Fruit fly (Drosophila melanogaster) whole organism, embryonic: ENCODE results near the gene CG43347.

Source experiments
- CG11093 ChIP-seq: fragments of 200-800 bp; sonication (Bioruptor generic); IDR thresholded peaks from 3 replicates; pipeline ENCODE4 v1.3.6; 2022; ENCODE audit warnings: missing biosample characterization, missing genetic modification characterization
- CG11504 ChIP-seq: fragments of 200-800 bp; sonication (Bioruptor generic); optimal IDR thresholded peaks from 3 replicates; lab custom pipeline; 2019; ENCODE audit warnings: missing biosample characterization, mild to moderate bottlenecking, missing genetic modification characterization, moderate library complexity
- CG12659 ChIP-seq: fragments of 200-800 bp; sonication (Bioruptor generic); optimal IDR thresholded peaks from 3 replicates; lab custom pipeline; 2017; ENCODE audit warnings: mild to moderate bottlenecking, missing biosample characterization, missing genetic modification reagents, missing genetic modification characterization
- CG12942 ChIP-seq: fragments of 200-800 bp; sonication (Bioruptor generic); optimal IDR thresholded peaks from 3 replicates; lab custom pipeline; 2016; ENCODE audit warnings: missing biosample characterization, missing genetic modification characterization
- CG14014 ChIP-seq: fragments of 200-800 bp; sonication (Bioruptor generic); IDR thresholded peaks from 2 replicates; pipeline ENCODE4 v1.3.6; 2022; ENCODE audit warnings: missing biosample characterization, missing genetic modification characterization
- CG14441 ChIP-seq: fragments of 200-800 bp; sonication (Bioruptor generic); IDR thresholded peaks from 2 replicates; pipeline ENCODE4 v1.3.6; 2022; ENCODE audit warnings: missing biosample characterization, missing genetic modification characterization
- CG17802 ChIP-seq: fragments of 200-800 bp; sonication (Bioruptor generic); optimal IDR thresholded peaks from 2 replicates; lab custom pipeline; 2018; ENCODE audit warnings: missing biosample characterization, mild to moderate bottlenecking, missing genetic modification characterization, moderate library complexity
- CG18262 ChIP-seq: fragments of 200-800 bp; optimal IDR thresholded peaks from 3 replicates; lab custom pipeline; 2019; ENCODE audit warnings: missing biosample characterization, mild to moderate bottlenecking, missing genetic modification characterization, moderate library complexity
- CG2116 ChIP-seq: fragments of 200-800 bp; sonication (Bioruptor generic); optimal IDR thresholded peaks from 3 replicates; lab custom pipeline; 2018; ENCODE audit warnings: missing biosample characterization, mild to moderate bottlenecking, missing genetic modification characterization
- CG31441 ChIP-seq: fragments of 200-800 bp; sonication (Bioruptor generic); IDR thresholded peaks from 2 replicates; pipeline ENCODE4 v1.3.6; 2022; ENCODE audit warnings: missing biosample characterization, missing genetic modification characterization
- CG3163 ChIP-seq: fragments of 200-800 bp; sonication (Bioruptor generic); optimal IDR thresholded peaks from 3 replicates; lab custom pipeline; 2016; ENCODE audit warnings: missing biosample characterization, missing genetic modification characterization
- CG32767 ChIP-seq: fragments of 200-800 bp; sonication (Bioruptor generic); IDR thresholded peaks from 2 replicates; pipeline ENCODE4 v1.3.6; 2022; ENCODE audit warnings: missing biosample characterization, missing genetic modification characterization
- CG4360 ChIP-seq: fragments of 200-800 bp; sonication (Bioruptor generic); IDR thresholded peaks from 2 replicates; pipeline ENCODE4 v1.3.6; 2022; ENCODE audit warnings: missing biosample characterization, missing genetic modification characterization
- CG5953 ChIP-seq: fragments of 200-800 bp; sonication (Bioruptor generic); IDR thresholded peaks from 2 replicates; pipeline ENCODE4 v1.3.6; 2022; ENCODE audit warnings: missing biosample characterization, missing genetic modification characterization
- CG6654 ChIP-seq: fragments of 200-800 bp; sonication (Bioruptor generic); optimal IDR thresholded peaks from 2 replicates; lab custom pipeline; 2017; ENCODE audit warnings: missing biosample characterization, mild to moderate bottlenecking, missing genetic modification characterization
- CG6765 ChIP-seq: fragments of 200-800 bp; sonication (Bioruptor generic); optimal IDR thresholded peaks from 3 replicates; lab custom pipeline; 2017; ENCODE audit warnings: missing biosample characterization, mild to moderate bottlenecking, missing genetic modification characterization
- CG7271 ChIP-seq: fragments of 200-800 bp; sonication (Bioruptor generic); optimal IDR thresholded peaks from 2 replicates; lab custom pipeline; 2018; ENCODE audit warnings: missing biosample characterization, mild to moderate bottlenecking, missing genetic modification characterization, moderate library complexity
- CG8388 ChIP-seq: fragments of 200-800 bp; sonication (Bioruptor generic); optimal IDR thresholded peaks from 2 replicates; lab custom pipeline; 2019; ENCODE audit warnings: missing biosample characterization, mild to moderate bottlenecking, missing genetic modification characterization, moderate library complexity
- CG8765 ChIP-seq: fragments of 200-800 bp; sonication (Bioruptor generic); IDR thresholded peaks from 2 replicates; pipeline ENCODE4 v1.3.6; 2022; ENCODE audit warnings: missing biosample characterization, missing genetic modification characterization
- CG9437 ChIP-seq: fragments of 200-800 bp; sonication (Bioruptor generic); optimal IDR thresholded peaks from 2 replicates; lab custom pipeline; 2018; ENCODE audit warnings: missing biosample characterization, mild to moderate bottlenecking, missing genetic modification characterization
- Camta ChIP-seq: fragments of 200-800 bp; sonication (Bioruptor generic); optimal IDR thresholded peaks from 2 replicates; lab custom pipeline; 2016; ENCODE audit warnings: missing biosample characterization, missing genetic modification characterization
- Gug ChIP-seq: fragments of 200-800 bp; sonication (Bioruptor generic); IDR thresholded peaks from 4 replicates; pipeline ENCODE4 v1.3.6; 2022; ENCODE audit warnings: missing biosample characterization, missing genetic modification characterization
- NC2α ChIP-seq: fragments of 200-800 bp; sonication (Bioruptor generic); optimal IDR thresholded peaks from 2 replicates; lab custom pipeline; 2016; ENCODE audit warnings: missing biosample characterization, missing genetic modification characterization
- NK7.1 ChIP-seq: fragments of 200-800 bp; sonication (Bioruptor generic); optimal IDR thresholded peaks from 3 replicates; lab custom pipeline; 2016; ENCODE audit warnings: missing biosample characterization, missing genetic modification characterization
- Ssrp ChIP-seq: fragments of 200-800 bp; sonication (Bioruptor generic); optimal IDR thresholded peaks from 2 replicates; lab custom pipeline; 2018; ENCODE audit warnings: missing biosample characterization, mild to moderate bottlenecking, missing genetic modification characterization, moderate library complexity
- Trl ChIP-seq, 3 experiments: fragments of >200 bp in 2 of 3; fragments of 200-800 bp in 1 of 3; sonication (Bioruptor generic) in 1 of 3; optimal IDR thresholded peaks; 2 replicates in 1 of 3; 3 replicates in 2 of 3; lab custom pipeline; 2016 to 2017; ENCODE audit warnings: missing biosample characterization in 1 of 3, missing genetic modification characterization in 1 of 3
- Vsx1 ChIP-seq: fragments of 200-800 bp; sonication (Bioruptor generic); optimal IDR thresholded peaks from 2 replicates; lab custom pipeline; 2017; ENCODE audit warnings: missing biosample characterization, mild to moderate bottlenecking, missing genetic modification characterization, missing genetic modification reagents
- Xrp1 ChIP-seq: fragments of 200-800 bp; sonication (Bioruptor generic); IDR thresholded peaks from 2 replicates; pipeline ENCODE4 v1.3.6; 2022; ENCODE audit warnings: missing biosample characterization, missing genetic modification characterization
- YL-1 ChIP-seq: fragments of 200-800 bp; sonication (Bioruptor generic); optimal IDR thresholded peaks from 3 replicates; lab custom pipeline; 2017; ENCODE audit warnings: missing biosample characterization, mild to moderate bottlenecking, missing genetic modification characterization
- ase ChIP-seq: fragments of 200-800 bp; sonication (Bioruptor generic); IDR thresholded peaks from 3 replicates; pipeline ENCODE4 v1.3.6; 2022; ENCODE audit warnings: missing biosample characterization, missing genetic modification characterization
- bigmax ChIP-seq: fragments of 200-800 bp; sonication (Bioruptor generic); optimal IDR thresholded peaks from 2 replicates; lab custom pipeline; 2018; ENCODE audit warnings: missing biosample characterization, mild to moderate bottlenecking, missing genetic modification characterization
- cad ChIP-seq: fragments of >200 bp; optimal IDR thresholded peaks from 2 replicates; lab custom pipeline; 2017; ENCODE audit warnings: missing biosample characterization, missing genetic modification characterization
- chif ChIP-seq, 2 experiments: fragments of 200-800 bp; sonication (Bioruptor generic); optimal IDR thresholded peaks; 3 replicates each; lab custom pipeline; 2016; ENCODE audit warnings: missing biosample characterization in 2 of 2, missing genetic modification characterization in 2 of 2
- ci ChIP-seq: fragments of 200-800 bp; sonication (Bioruptor generic); IDR thresholded peaks from 3 replicates; pipeline ENCODE4 v1.3.6; 2022; ENCODE audit warnings: missing biosample characterization, missing genetic modification characterization
- da ChIP-seq: fragments of 200-800 bp; sonication (Bioruptor generic); optimal IDR thresholded peaks from 2 replicates; lab custom pipeline; 2016; ENCODE audit warnings: missing biosample characterization, missing genetic modification characterization
- dan ChIP-seq: fragments of 200-800 bp; sonication (Bioruptor generic); IDR thresholded peaks from 2 replicates; pipeline ENCODE4 v1.3.6; 2022; ENCODE audit warnings: missing biosample characterization, missing genetic modification characterization
- grau ChIP-seq: fragments of 200-800 bp; optimal IDR thresholded peaks from 3 replicates; lab custom pipeline; 2019; ENCODE audit warnings: missing biosample characterization, mild to moderate bottlenecking, missing genetic modification characterization, moderate library complexity
- gt ChIP-seq: fragments of 200-800 bp; sonication (Bioruptor generic); IDR thresholded peaks from 2 replicates; pipeline ENCODE4 v1.3.6; 2022; ENCODE audit warnings: missing biosample characterization, missing genetic modification characterization
- lab ChIP-seq: fragments of 200-800 bp; sonication (Bioruptor generic); optimal IDR thresholded peaks from 3 replicates; lab custom pipeline; 2017; ENCODE audit warnings: missing biosample characterization, missing genetic modification characterization, mild to moderate bottlenecking, moderate library complexity, missing genetic modification reagents
- nom ChIP-seq: fragments of 200-800 bp; sonication (Bioruptor generic); optimal IDR thresholded peaks from 2 replicates; lab custom pipeline; 2017; ENCODE audit warnings: missing biosample characterization, missing genetic modification characterization, mild to moderate bottlenecking, moderate library complexity, missing genetic modification reagents
- oc ChIP-seq: fragments of 200-800 bp; sonication (Bioruptor generic); optimal IDR thresholded peaks from 2 replicates; lab custom pipeline; 2018; ENCODE audit warnings: missing biosample characterization, mild to moderate bottlenecking, missing genetic modification characterization, moderate library complexity
- org-1 ChIP-seq: fragments of 200-800 bp; sonication (Bioruptor generic); optimal IDR thresholded peaks from 2 replicates; lab custom pipeline; 2017; ENCODE audit warnings: missing biosample characterization, missing genetic modification characterization
- ranshi ChIP-seq: fragments of 200-800 bp; sonication (Bioruptor generic); IDR thresholded peaks from 2 replicates; pipeline ENCODE4 v1.3.6; 2022; ENCODE audit warnings: missing biosample characterization, missing genetic modification characterization
- sens-2 ChIP-seq: fragments of 200-800 bp; sonication (Bioruptor generic); IDR thresholded peaks from 2 replicates; pipeline ENCODE4 v1.3.6; 2022; ENCODE audit warnings: missing biosample characterization, missing genetic modification characterization
- sisA ChIP-seq: fragments of 200-800 bp; sonication (Bioruptor generic); IDR thresholded peaks from 2 replicates; pipeline ENCODE4 v1.3.6; 2022; ENCODE audit warnings: missing biosample characterization, missing genetic modification characterization
- sqz ChIP-seq: fragments of 200-800 bp; sonication (Bioruptor generic); optimal IDR thresholded peaks from 3 replicates; lab custom pipeline; 2018; ENCODE audit warnings: missing biosample characterization, mild to moderate bottlenecking, missing genetic modification characterization
- trem ChIP-seq: fragments of 200-800 bp; optimal IDR thresholded peaks from 3 replicates; lab custom pipeline; 2019; ENCODE audit warnings: missing biosample characterization, mild to moderate bottlenecking, missing genetic modification characterization, moderate library complexity
- ttk ChIP-seq: fragments of 200-800 bp; sonication (Bioruptor generic); IDR thresholded peaks from 2 replicates; pipeline ENCODE4 v2.1.2; 2022; ENCODE audit warnings: missing biosample characterization, missing genetic modification characterization
- tup ChIP-seq: fragments of 200-800 bp; sonication (Bioruptor generic); optimal IDR thresholded peaks from 2 replicates; lab custom pipeline; 2016; ENCODE audit warnings: missing biosample characterization, mild to moderate bottlenecking, missing genetic modification characterization, moderate library complexity
- zf30C ChIP-seq: fragments of 200-800 bp; sonication (Bioruptor generic); optimal IDR thresholded peaks from 3 replicates; lab custom pipeline; 2018; ENCODE audit warnings: missing biosample characterization, mild to moderate bottlenecking, missing genetic modification characterization

Gene CG43347

dm6 chrX:10570142-10570756, 49.7 kb downstream of the CG43347 start (continued):
- TF ChIP-seq ase (GFP tag; lab: Robert Waterston, UW), result peak; percentile 38; the same call in 1 of the 3 replicates
- 0 out of 2 replicates have a peak, but pooled peaks have one; percentile 11 for TF ChIP-seq CG14014 (GFP tag; lab: Robert Waterston, UW)
- peak; percentile 82 for TF ChIP-seq ci (GFP tag; lab: Robert Waterston, UW)
- TF ChIP-seq gt (GFP tag; lab: Robert Waterston, UW), result no peak
- TF ChIP-seq Gug, result 0 out of 4 replicates have a peak, but pooled peaks have one; percentile 19
- no peak for TF ChIP-seq sens-2
- no peak for TF ChIP-seq bigmax
- TF ChIP-seq Camta (GFP tag; lab: Kevin White, UChicago), result peak; percentile 20
- peak; percentile 44 for TF ChIP-seq CG18262 (tag; lab: Kevin White, UChicago)
- TF ChIP-seq org-1, result peak; percentile 62
- peak; percentile 65 for TF ChIP-seq ttk
- no peak for TF ChIP-seq CG4360
- TF ChIP-seq Vsx1 (GFP tag; lab: Kevin White, UChicago), result no peak
- no peak for TF ChIP-seq dan
- no peak for TF ChIP-seq YL-1 (GFP tag; lab: Kevin White, UChicago)
- no peak for TF ChIP-seq oc (tag; lab: Kevin White, UChicago)
- TF ChIP-seq tup (GFP tag; lab: Kevin White, UChicago), result no peak
- TF ChIP-seq lab, result peak; percentile 75
- TF ChIP-seq sisA (GFP tag; lab: Robert Waterston, UW), result peak; percentile 63
- no peak for TF ChIP-seq sqz (GFP tag; lab: Kevin White, UChicago)
- TF ChIP-seq CG11504 (tag; lab: Kevin White, UChicago), result peak; percentile 74
- no peak for TF ChIP-seq Trl (optimal IDR thresholded peaks at IDR 0.05; lab: Kevin White, UChicago)
- no peak for TF ChIP-seq Trl (GFP tag; optimal IDR thresholded peaks at IDR 0.05; lab: Kevin White, UChicago)
- peak; percentile 59 for TF ChIP-seq CG31441 (GFP tag; lab: Robert Waterston, UW)
- TF ChIP-seq CG12659 (GFP tag; lab: Kevin White, UChicago), result peak; percentile 13
- TF ChIP-seq da (GFP tag; lab: Kevin White, UChicago), result no peak
- TF ChIP-seq grau, result peak; percentile 50
- peak; percentile 54 for TF ChIP-seq ranshi (GFP tag; lab: Robert Waterston, UW)
- no peak for TF ChIP-seq trem
- peak; percentile 42 for TF ChIP-seq CG6654 (GFP tag; lab: Kevin White, UChicago)
- TF ChIP-seq CG17802, result no peak
- no peak for TF ChIP-seq CG11093 (GFP tag; lab: Robert Waterston, UW)
- TF ChIP-seq CG3163, result no peak
- no peak for TF ChIP-seq NC2α (GFP tag; lab: Kevin White, UChicago)
- peak; percentile 16 for TF ChIP-seq CG12942 (GFP tag; lab: Kevin White, UChicago)
- no peak for TF ChIP-seq cad (GFP tag; lab: Kevin White, UChicago)
- no peak; the same call in 1 of the 2 replicates for TF ChIP-seq CG14441 (GFP tag; lab: Robert Waterston, UW)
- TF ChIP-seq CG32767 (GFP tag; lab: Robert Waterston, UW), result peak; percentile 52; the same call in 1 of the 2 replicates
- no peak for TF ChIP-seq NK7.1 (GFP tag; lab: Kevin White, UChicago)
- TF ChIP-seq CG8765 (GFP tag; lab: Robert Waterston, UW), result no peak
- TF ChIP-seq CG9437 (GFP tag; lab: Kevin White, UChicago), result peak; percentile 20
- peak; percentile 68 for TF ChIP-seq Xrp1 (GFP tag; lab: Robert Waterston, UW)
- TF ChIP-seq CG2116 (GFP tag; lab: Kevin White, UChicago), result no peak
- no peak for TF ChIP-seq CG6765 (GFP tag; lab: Kevin White, UChicago)
- peak; percentile 38 for TF ChIP-seq Ssrp
- 0 out of 2 replicates have a peak, but pooled peaks have one; percentile 39 for TF ChIP-seq CG5953 (GFP tag; lab: Robert Waterston, UW)
- TF ChIP-seq chif (GFP tag; optimal IDR thresholded peaks at IDR 0.05; lab: Kevin White, UChicago), result peak; percentile 39 to 41
- peak; percentile 37 for TF ChIP-seq nom
- TF ChIP-seq CG7271 (tag; lab: Kevin White, UChicago), result no peak
- TF ChIP-seq CG8388, result peak; percentile 66
- TF ChIP-seq zf30C, result no peak
